Fruit fly (Drosophila melanogaster) whole organism, adult: ENCODE data around the gene Pgls.

Experiments used
- CG1620 ChIP-seq: fragments of 200-800 bp; sonication (Bioruptor generic); optimal IDR thresholded peaks from 2 replicates; lab custom pipeline; 2016; ENCODE audit warnings: missing biosample characterization, missing genetic modification characterization
- Mnt ChIP-seq: fragments of 200-800 bp; sonication (Bioruptor generic); optimal IDR thresholded peaks from 2 replicates; lab custom pipeline; 2016; ENCODE audit warnings: missing biosample characterization, mild to moderate bottlenecking, missing genetic modification characterization
- cnc ChIP-seq, 2 experiments: fragments of >200 bp; optimal IDR thresholded peaks; 2 replicates each; lab custom pipeline; 2017
- kay ChIP-seq: fragments of 200-800 bp; sonication (Bioruptor generic); peaks from one replicate; lab custom pipeline; 2016; ENCODE audit warnings: missing biosample characterization, missing genetic modification characterization, borderline replicate concordance

DNA sequence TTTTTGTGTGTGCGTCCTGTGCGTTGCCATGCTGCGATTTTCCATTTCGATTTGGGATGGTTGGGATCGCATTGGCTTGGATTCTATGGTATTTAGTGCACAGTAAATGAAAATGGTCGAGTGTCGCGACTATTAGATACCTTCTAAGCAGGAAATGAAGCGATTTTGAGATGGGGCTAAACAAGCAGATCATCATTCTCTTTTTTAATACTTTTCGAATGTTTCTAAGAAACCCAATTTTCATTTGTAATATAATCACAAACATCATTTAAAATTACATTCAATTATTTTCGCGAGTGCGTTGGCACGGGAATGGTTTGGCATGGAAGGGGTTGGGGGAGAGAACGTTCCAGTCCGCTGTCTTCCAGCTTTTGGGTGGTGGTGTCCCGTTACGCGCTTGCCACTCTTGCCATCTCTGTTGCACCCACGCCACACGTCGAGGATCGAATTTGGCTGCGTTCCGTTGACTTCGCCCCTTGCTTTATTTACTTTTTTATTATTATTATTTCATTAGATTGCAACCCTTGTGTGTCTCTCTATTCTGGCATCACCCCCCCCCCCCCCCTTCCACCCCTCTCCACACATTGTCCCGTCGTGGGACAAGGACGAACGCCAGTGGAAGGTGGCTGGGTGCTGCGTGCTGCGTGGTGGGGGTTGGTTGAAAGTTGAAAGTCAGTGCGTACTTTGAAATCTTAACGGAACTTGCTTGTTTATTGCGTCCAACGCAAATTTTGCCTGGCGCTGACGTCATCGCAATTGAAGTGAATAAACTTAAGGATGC is 21.7 kb upstream of the Pgls start:
- TF ChIP-seq kay (GFP tag; lab: Kevin White, UChicago) (no peak), cnc (optimal IDR thresholded peaks at IDR 0.05; lab: Kevin White, UChicago) (no peak), CG1620 (GFP tag; lab: Kevin White, UChicago) (no peak), Mnt (GFP tag; lab: Kevin White, UChicago) (no peak)
